Worm (Caenorhabditis elegans) whole organism, L4/young adult: ENCODE data around the gene R02D5.1.

Experiments used
- W03F9.2 ChIP-seq: fragments of 150-350 bp; optimal IDR thresholded peaks from 2 replicates; lab custom pipeline; 2014; ENCODE audit warnings: missing biosample characterization, missing genetic modification characterization
- dao-5 ChIP-seq: sonication (generic microtip); optimal IDR thresholded peaks from 2 replicates; lab custom pipeline; 2016; ENCODE audit warnings: missing genotype, missing genetic modification characterization, moderate library complexity, missing compliant biosample characterization
- him-1 ChIP-seq: sonication (generic microtip); optimal IDR thresholded peaks from 2 replicates; lab custom pipeline; 2016; ENCODE audit warnings: missing genotype, missing genetic modification reagents, missing genetic modification characterization, missing compliant biosample characterization

R02D5.1 gene

ce11 chrV:14527210-14527609, 19.2 kb downstream of the R02D5.1 start:
- TF ChIP-seq him-1 (tag; lab: Kevin White, UChicago) (no peak), dao-5 (no peak), W03F9.2 (tag; lab: Kevin White, UChicago) (no peak)

- no peak for TF ChIP-seq him-1 (tag; lab: Kevin White, UChicago)
- TF ChIP-seq dao-5 = no peak
- no peak for TF ChIP-seq W03F9.2 (tag; lab: Kevin White, UChicago)
Observed at ce11 chrV:14530813-14531212, 22.8 kb downstream of the R02D5.1 start, which contains the start of gene kcnl-4. Gene kcnl-4 (plus strand): TSS chrV:14531113.

- no peak for TF ChIP-seq dao-5
- TF ChIP-seq him-1 (tag; lab: Kevin White, UChicago) = no peak
- no peak for TF ChIP-seq W03F9.2 (tag; lab: Kevin White, UChicago)
Observed at ce11 chrV:14532374-14532773, 24.3 kb downstream of the R02D5.1 start.

- no peak for TF ChIP-seq him-1 (tag; lab: Kevin White, UChicago)
- no peak for TF ChIP-seq dao-5
- TF ChIP-seq W03F9.2 (tag; lab: Kevin White, UChicago) = no peak
Observed at ce11 chrV:14536274-14536673, 28.2 kb downstream of the R02D5.1 start, which contains the start of gene tag-191. Gene tag-191 (minus strand): TSS chrV:14536374.

- TF ChIP-seq him-1 (tag; lab: Kevin White, UChicago) (no peak), dao-5 (no peak), W03F9.2 (tag; lab: Kevin White, UChicago) (no peak)
Observed at ce11 chrV:14539355-14539754, 31.3 kb downstream of the R02D5.1 start.

ce11 chrV:14540932-14541331, 32.9 kb downstream of the R02D5.1 start:
- TF ChIP-seq him-1 (tag; lab: Kevin White, UChicago) (no peak), W03F9.2 (tag; lab: Kevin White, UChicago) (no peak), dao-5 (no peak)

- TF ChIP-seq dao-5 = no peak
- TF ChIP-seq him-1 (tag; lab: Kevin White, UChicago) = no peak
- TF ChIP-seq W03F9.2 (tag; lab: Kevin White, UChicago) = no peak
Observed at ce11 chrV:14542138-14542537, 34.1 kb downstream of the R02D5.1 start.

- TF ChIP-seq dao-5 = no peak
- TF ChIP-seq him-1 (tag; lab: Kevin White, UChicago) = no peak
- TF ChIP-seq W03F9.2 (tag; lab: Kevin White, UChicago) = no peak
Observed at ce11 chrV:14545816-14546283, 37.8 kb downstream of the R02D5.1 start, which contains the start of gene rike-1. Gene rike-1 (minus strand): TSS chrV:14545866.

ce11 chrV:14546569-14546968, 38.5 kb downstream of the R02D5.1 start, which contains the start of gene C53A5.13:
Gene C53A5.13 (plus strand): TSS chrV:14546869.
- no peak for TF ChIP-seq W03F9.2 (tag; lab: Kevin White, UChicago)
- no peak for TF ChIP-seq him-1 (tag; lab: Kevin White, UChicago)
- no peak for TF ChIP-seq dao-5

ce11 chrV:14548510-14548909, 40.5 kb downstream of the R02D5.1 start:
- TF ChIP-seq dao-5 (no peak), him-1 (tag; lab: Kevin White, UChicago) (no peak), W03F9.2 (tag; lab: Kevin White, UChicago) (no peak)

ce11 chrV:14556187-14556586, 48.1 kb downstream of the R02D5.1 start, which contains the start of gene srg-47:
Gene srg-47 (minus strand): TSS chrV:14556287.
- TF ChIP-seq dao-5 (no peak), him-1 (tag; lab: Kevin White, UChicago) (no peak), W03F9.2 (tag; lab: Kevin White, UChicago) (no peak)

ce11 chrV:14558757-14559156, 50.7 kb downstream of the R02D5.1 start, which contains the start of gene C53A5.9:
Gene C53A5.9 (minus strand): TSS chrV:14558857.
- TF ChIP-seq dao-5 = no peak
- no peak for TF ChIP-seq W03F9.2 (tag; lab: Kevin White, UChicago)
- TF ChIP-seq him-1 (tag; lab: Kevin White, UChicago) = no peak
